Fruit fly (Drosophila melanogaster) whole organism, embryonic: ENCODE data around the gene CG3529.

Source experiments
- Abd-B ChIP-seq: fragments of 200-800 bp; sonication (Bioruptor generic); optimal IDR thresholded peaks from 2 replicates; lab custom pipeline; 2018; ENCODE audit warnings: missing biosample characterization, mild to moderate bottlenecking, missing genetic modification characterization, moderate library complexity
- Atf6 ChIP-seq: fragments of 200-800 bp; sonication (Bioruptor generic); IDR thresholded peaks from 2 replicates; pipeline ENCODE4 v1.3.6; 2022; ENCODE audit warnings: missing biosample characterization, missing genetic modification characterization
- Bgb ChIP-seq: fragments of 200-800 bp; sonication (Bioruptor generic); IDR thresholded peaks from 2 replicates; pipeline ENCODE4 v1.3.6; 2022; ENCODE audit warnings: missing biosample characterization, missing genetic modification characterization; ENCODE audit not compliant: partially characterized antibody
- CG10543 ChIP-seq: fragments of 200-800 bp; sonication (Bioruptor generic); optimal IDR thresholded peaks from 3 replicates; lab custom pipeline; 2017; ENCODE audit warnings: missing biosample characterization, mild to moderate bottlenecking, missing genetic modification characterization, moderate library complexity
- CG11247 ChIP-seq: fragments of 200-800 bp; sonication (Bioruptor generic); IDR thresholded peaks from 2 replicates; pipeline ENCODE4 v1.3.6; 2022; ENCODE audit warnings: missing biosample characterization, missing genetic modification characterization
- CG12299 ChIP-seq: fragments of 200-800 bp; sonication (Bioruptor generic); optimal IDR thresholded peaks from 2 replicates; lab custom pipeline; 2018; ENCODE audit warnings: missing biosample characterization, mild to moderate bottlenecking, missing genetic modification characterization
- CG12744 ChIP-seq: fragments of 200-800 bp; sonication (Bioruptor generic); optimal IDR thresholded peaks from 2 replicates; lab custom pipeline; 2016; ENCODE audit warnings: missing biosample characterization, missing genetic modification characterization
- CG17385 ChIP-seq: fragments of 200-800 bp; sonication (Bioruptor generic); optimal IDR thresholded peaks from 3 replicates; lab custom pipeline; 2018; ENCODE audit warnings: missing biosample characterization, mild to moderate bottlenecking, missing genetic modification characterization
- CG31441 ChIP-seq: fragments of 200-800 bp; sonication (Bioruptor generic); IDR thresholded peaks from 2 replicates; pipeline ENCODE4 v1.3.6; 2022; ENCODE audit warnings: missing biosample characterization, missing genetic modification characterization
- CG32772 ChIP-seq: fragments of 200-800 bp; sonication (Bioruptor generic); IDR thresholded peaks from 2 replicates; pipeline ENCODE4 v1.3.6; 2022; ENCODE audit warnings: missing biosample characterization, missing genetic modification characterization
- CG3847 ChIP-seq: fragments of 200-800 bp; sonication (Bioruptor generic); IDR thresholded peaks from 2 replicates; pipeline ENCODE4 v1.3.6; 2022; ENCODE audit warnings: missing biosample characterization, missing genetic modification characterization
- CG4282 ChIP-seq: fragments of 200-800 bp; sonication (Bioruptor generic); optimal IDR thresholded peaks from 2 replicates; lab custom pipeline; 2016; ENCODE audit warnings: missing biosample characterization, missing genetic modification characterization
- CG4404 ChIP-seq: fragments of 200-800 bp; sonication (Bioruptor generic); IDR thresholded peaks from 2 replicates; pipeline ENCODE4 v1.3.6; 2022; ENCODE audit warnings: missing biosample characterization, missing genetic modification characterization
- CG6765 ChIP-seq: fragments of 200-800 bp; sonication (Bioruptor generic); optimal IDR thresholded peaks from 3 replicates; lab custom pipeline; 2017; ENCODE audit warnings: missing biosample characterization, mild to moderate bottlenecking, missing genetic modification characterization
- CG7556 ChIP-seq: fragments of 200-800 bp; sonication (Bioruptor generic); optimal IDR thresholded peaks from 2 replicates; lab custom pipeline; 2017; ENCODE audit warnings: missing biosample characterization, mild to moderate bottlenecking, missing genetic modification characterization
- CG8478 ChIP-seq: fragments of >200 bp; optimal IDR thresholded peaks from 2 replicates; lab custom pipeline; 2018
- CG9437 ChIP-seq: fragments of 200-800 bp; sonication (Bioruptor generic); optimal IDR thresholded peaks from 2 replicates; lab custom pipeline; 2018; ENCODE audit warnings: missing biosample characterization, mild to moderate bottlenecking, missing genetic modification characterization
- CG9932 ChIP-seq: fragments of 200-800 bp; sonication (Bioruptor generic); IDR thresholded peaks from 2 replicates; pipeline ENCODE4 v1.3.6; 2022; ENCODE audit warnings: missing biosample characterization, missing genetic modification characterization
- Camta ChIP-seq: fragments of 200-800 bp; sonication (Bioruptor generic); optimal IDR thresholded peaks from 2 replicates; lab custom pipeline; 2016; ENCODE audit warnings: missing biosample characterization, missing genetic modification characterization
- E2f1 ChIP-seq: fragments of 200-800 bp; sonication (Bioruptor generic); IDR thresholded peaks from 2 replicates; pipeline ENCODE4 v1.3.6; 2022; ENCODE audit warnings: missing biosample characterization, missing genetic modification characterization
- E2f2 ChIP-seq: fragments of 200-800 bp; sonication (Bioruptor generic); IDR thresholded peaks from 2 replicates; pipeline ENCODE4 v1.3.6; 2022; ENCODE audit warnings: missing biosample characterization, missing genetic modification characterization
- ERR ChIP-seq: fragments of 200-800 bp; sonication (Bioruptor generic); optimal IDR thresholded peaks from 2 replicates; lab custom pipeline; 2016; ENCODE audit warnings: missing biosample characterization, missing genetic modification characterization
- GATAe ChIP-seq: fragments of 200-800 bp; sonication (Bioruptor generic); conservative IDR thresholded peaks from 2 replicates; pipeline ENCODE4 v1.3.6; 2022; ENCODE audit warnings: missing biosample characterization, missing genetic modification characterization
- Hr39 ChIP-seq: fragments of >200 bp; optimal IDR thresholded peaks from 2 replicates; lab custom pipeline; 2017
- Kr ChIP-seq: fragments of 200-800 bp; sonication (Bioruptor generic); optimal IDR thresholded peaks from 2 replicates; lab custom pipeline; 2017; ENCODE audit warnings: missing biosample characterization, mild to moderate bottlenecking, missing genetic modification characterization
- Lpt ChIP-seq: fragments of >200 bp; optimal IDR thresholded peaks from 2 replicates; lab custom pipeline; 2018; ENCODE audit warnings: missing biosample characterization, missing genetic modification characterization
- Mes4 ChIP-seq: fragments of 200-800 bp; sonication (Bioruptor generic); optimal IDR thresholded peaks from 2 replicates; lab custom pipeline; 2016; ENCODE audit warnings: missing biosample characterization, missing genetic modification characterization
- Myb ChIP-seq: fragments of 200-800 bp; sonication (Bioruptor generic); optimal IDR thresholded peaks from 2 replicates; lab custom pipeline; 2016; ENCODE audit warnings: missing biosample characterization, missing genetic modification characterization
- Nf-YA ChIP-seq: fragments of 200-800 bp; sonication (Bioruptor generic); IDR thresholded peaks from 2 replicates; pipeline ENCODE4 v1.3.6; 2022; ENCODE audit warnings: missing biosample characterization, missing genetic modification characterization
- Nf-YB ChIP-seq: fragments of 200-800 bp; sonication (Bioruptor generic); optimal IDR thresholded peaks from 3 replicates; lab custom pipeline; 2019; ENCODE audit warnings: missing biosample characterization, mild to moderate bottlenecking, missing genetic modification characterization, moderate library complexity
- Pdp1 ChIP-seq, 2 experiments: fragments of 200-800 bp; sonication (Bioruptor generic); optimal IDR thresholded peaks; 3 replicates each; lab custom pipeline; 2016; ENCODE audit warnings: missing biosample characterization in 2 of 2, missing genetic modification characterization in 2 of 2, mild to moderate bottlenecking in 1 of 2, moderate library complexity in 1 of 2
- Poxn ChIP-seq: fragments of 200-800 bp; sonication (Bioruptor generic); IDR thresholded peaks from 2 replicates; pipeline ENCODE4 v1.3.6; 2022; ENCODE audit warnings: missing biosample characterization, missing genetic modification characterization
- Rx ChIP-seq: fragments of 200-800 bp; sonication (Bioruptor generic); IDR thresholded peaks from 2 replicates; pipeline ENCODE4 v1.3.6; 2022; ENCODE audit warnings: missing biosample characterization, missing genetic modification characterization
- Side ChIP-seq: fragments of 200-800 bp; sonication (Bioruptor generic); optimal IDR thresholded peaks from 2 replicates; lab custom pipeline; 2016; ENCODE audit warnings: missing biosample characterization, missing genetic modification characterization
- Six4 ChIP-seq: fragments of 200-800 bp; sonication (Bioruptor generic); optimal IDR thresholded peaks from 2 replicates; lab custom pipeline; 2016; ENCODE audit warnings: missing biosample characterization, missing genetic modification characterization
- Sry-δ ChIP-seq: fragments of 200-800 bp; sonication (Bioruptor generic); optimal IDR thresholded peaks from 2 replicates; lab custom pipeline; 2016; ENCODE audit warnings: missing biosample characterization, missing genetic modification characterization
- Usf ChIP-seq: fragments of 200-800 bp; sonication (Bioruptor generic); optimal IDR thresholded peaks from 2 replicates; lab custom pipeline; 2017; ENCODE audit warnings: missing genotype, missing biosample characterization, missing genetic modification characterization
- YL-1 ChIP-seq: fragments of 200-800 bp; sonication (Bioruptor generic); optimal IDR thresholded peaks from 3 replicates; lab custom pipeline; 2017; ENCODE audit warnings: missing biosample characterization, mild to moderate bottlenecking, missing genetic modification characterization
- cwo ChIP-seq: fragments of 200-800 bp; sonication (Bioruptor generic); optimal IDR thresholded peaks from 3 replicates; lab custom pipeline; 2017; ENCODE audit warnings: missing biosample characterization, missing genetic modification characterization, mild to moderate bottlenecking, moderate library complexity, missing genetic modification reagents
- dan ChIP-seq: fragments of 200-800 bp; sonication (Bioruptor generic); IDR thresholded peaks from 2 replicates; pipeline ENCODE4 v1.3.6; 2022; ENCODE audit warnings: missing biosample characterization, missing genetic modification characterization
- dati ChIP-seq: fragments of 200-800 bp; sonication (Bioruptor generic); IDR thresholded peaks from 2 replicates; pipeline ENCODE4 v1.3.6; 2022; ENCODE audit warnings: missing biosample characterization, missing genetic modification characterization
- dm ChIP-seq: fragments of 200-800 bp; sonication (Bioruptor generic); optimal IDR thresholded peaks from 3 replicates; lab custom pipeline; 2016; ENCODE audit warnings: missing biosample characterization, missing genetic modification characterization
- dmrt99B ChIP-seq: fragments of 200-800 bp; sonication (Bioruptor generic); optimal IDR thresholded peaks from 2 replicates; lab custom pipeline; 2018; ENCODE audit warnings: missing biosample characterization, mild to moderate bottlenecking, missing genetic modification characterization, moderate library complexity
- gfzf ChIP-seq: fragments of 200-800 bp; sonication (Bioruptor generic); optimal IDR thresholded peaks from 2 replicates; lab custom pipeline; 2016; ENCODE audit warnings: missing biosample characterization, mild to moderate bottlenecking, missing genetic modification characterization, moderate library complexity
- grn ChIP-seq: fragments of 200-800 bp; sonication (Bioruptor generic); optimal IDR thresholded peaks from 3 replicates; lab custom pipeline; 2017; ENCODE audit warnings: missing biosample characterization, missing genetic modification characterization
- gsb-n ChIP-seq: fragments of 200-800 bp; sonication (Bioruptor generic); optimal IDR thresholded peaks from 3 replicates; lab custom pipeline; 2018; ENCODE audit warnings: missing biosample characterization, mild to moderate bottlenecking, missing genetic modification characterization
- jing ChIP-seq: fragments of 200-800 bp; sonication (Bioruptor generic); optimal IDR thresholded peaks from 2 replicates; lab custom pipeline; 2018; ENCODE audit warnings: missing biosample characterization, mild to moderate bottlenecking, missing genetic modification characterization
- luna ChIP-seq: fragments of 200-800 bp; sonication (Bioruptor generic); optimal IDR thresholded peaks from 2 replicates; lab custom pipeline; 2016; ENCODE audit warnings: missing biosample characterization, missing genetic modification characterization
- row ChIP-seq: fragments of 200-800 bp; sonication (Bioruptor generic); IDR thresholded peaks from 3 replicates; pipeline ENCODE4 v1.3.6; 2022; ENCODE audit warnings: missing biosample characterization, missing genetic modification characterization
- sug ChIP-seq: fragments of 200-800 bp; optimal IDR thresholded peaks from 2 replicates; lab custom pipeline; 2019; ENCODE audit warnings: missing biosample characterization, mild to moderate bottlenecking, missing genetic modification characterization, moderate library complexity
- ttk ChIP-seq: fragments of 200-800 bp; sonication (Bioruptor generic); IDR thresholded peaks from 2 replicates; pipeline ENCODE4 v2.1.2; 2022; ENCODE audit warnings: missing biosample characterization, missing genetic modification characterization
- wek ChIP-seq: fragments of 200-800 bp; sonication (Bioruptor generic); optimal IDR thresholded peaks from 3 replicates; lab custom pipeline; 2018; ENCODE audit warnings: missing biosample characterization, mild to moderate bottlenecking, missing genetic modification characterization, moderate library complexity

CG3529 gene

dm6 chr3L:9435315-9435714, 11.3 kb upstream of the CG3529 start, which contains the start of gene CG42526 (continued):
- TF ChIP-seq Mes4 (GFP tag; lab: Kevin White, UChicago) = peak; percentile 27
- TF ChIP-seq CG7556 (GFP tag; lab: Kevin White, UChicago) = peak; percentile 57
- no peak for TF ChIP-seq dan
- TF ChIP-seq CG11247 (GFP tag; lab: Robert Waterston, UW) = peak; percentile 44; the same call in 1 of the 2 replicates
- TF ChIP-seq Atf6 (GFP tag; lab: Robert Waterston, UW) = peak; percentile 63; the same call in 1 of the 2 replicates
- TF ChIP-seq gfzf (GFP tag; lab: Kevin White, UChicago) = peak; percentile 44
- peak; percentile 28 for TF ChIP-seq CG12299 (tag; lab: Kevin White, UChicago)
- TF ChIP-seq luna (GFP tag; lab: Kevin White, UChicago) = no peak
- no peak for TF ChIP-seq dmrt99B (tag; lab: Kevin White, UChicago)
- TF ChIP-seq Sry-δ (GFP tag; lab: Kevin White, UChicago) = peak; percentile 82
- peak; percentile 14; the same call in 1 of the 2 replicates for TF ChIP-seq CG3847 (GFP tag; lab: Robert Waterston, UW)
- TF ChIP-seq Abd-B (GFP tag; lab: Kevin White, UChicago) = peak; percentile 2
- TF ChIP-seq CG9932 (GFP tag; lab: Robert Waterston, UW) = peak; percentile 76
- TF ChIP-seq E2f2 (GFP tag; lab: Robert Waterston, UW) = peak; percentile 84
- peak; percentile 27 for TF ChIP-seq gsb-n (tag; lab: Kevin White, UChicago)

- no peak for TF ChIP-seq Poxn (GFP tag; lab: Robert Waterston, UW)
- no peak for TF ChIP-seq row (GFP tag; lab: Robert Waterston, UW)
- TF ChIP-seq dmrt99B (tag; lab: Kevin White, UChicago) = no peak
- TF ChIP-seq Myb (GFP tag; lab: Kevin White, UChicago) = no peak
- TF ChIP-seq grn (GFP tag; lab: Kevin White, UChicago) = no peak
- no peak for TF ChIP-seq Kr (GFP tag; lab: Kevin White, UChicago)
- no peak for TF ChIP-seq CG9437 (GFP tag; lab: Kevin White, UChicago)
- peak; percentile 14; the same call in 1 of the 2 replicates for TF ChIP-seq Nf-YA (GFP tag; lab: Robert Waterston, UW)
- TF ChIP-seq CG31441 (GFP tag; lab: Robert Waterston, UW) = no peak
- no peak for TF ChIP-seq CG6765
- no peak for TF ChIP-seq dati
- no peak for TF ChIP-seq Hr39 (lab: Kevin White, UChicago)
- TF ChIP-seq wek (GFP tag; lab: Kevin White, UChicago) = no peak
- TF ChIP-seq Bgb (GFP tag; lab: Robert Waterston, UW) = no peak
- TF ChIP-seq Side (GFP tag; lab: Kevin White, UChicago) = no peak
- TF ChIP-seq CG17385 (GFP tag; lab: Kevin White, UChicago) = no peak
- no peak for TF ChIP-seq CG32772 (GFP tag; lab: Robert Waterston, UW)
- no peak for TF ChIP-seq Camta (GFP tag; lab: Kevin White, UChicago)
- no peak for TF ChIP-seq Pdp1 (GFP tag; optimal IDR thresholded peaks at IDR 0.05; lab: Kevin White, UChicago)
- TF ChIP-seq CG8478 (lab: Kevin White, UChicago) = no peak
- TF ChIP-seq Usf (GFP tag; lab: Kevin White, UChicago) = no peak
- peak; percentile 37; the same call in 1 of the 2 replicates for TF ChIP-seq GATAe (GFP tag; lab: Robert Waterston, UW)
- TF ChIP-seq ttk (GFP tag; lab: Robert Waterston, UW) = no peak
- TF ChIP-seq ERR (GFP tag; lab: Kevin White, UChicago) = no peak
- TF ChIP-seq CG4282 (GFP tag; lab: Kevin White, UChicago) = no peak
- TF ChIP-seq sug = peak; percentile 55
- peak; percentile 17 for TF ChIP-seq CG10543 (GFP tag; lab: Kevin White, UChicago)
- no peak for TF ChIP-seq E2f1
- TF ChIP-seq dm (GFP tag; lab: Kevin White, UChicago) = no peak
- TF ChIP-seq CG4404 = no peak
- TF ChIP-seq CG12744 (GFP tag; lab: Kevin White, UChicago) = no peak
- no peak for TF ChIP-seq Six4 (GFP tag; lab: Kevin White, UChicago)
- TF ChIP-seq jing = no peak
- TF ChIP-seq YL-1 (GFP tag; lab: Kevin White, UChicago) = no peak
- peak; percentile 54 for TF ChIP-seq Nf-YB (GFP tag; lab: Kevin White, UChicago)
- TF ChIP-seq Lpt = no peak
- no peak for TF ChIP-seq Rx (GFP tag; lab: Robert Waterston, UW)
- peak; percentile 3 for TF ChIP-seq cwo (GFP tag; lab: Kevin White, UChicago)
These were observed 10.8 kb upstream of the CG3529 start for dm6 chr3L:9435831-9436230.
